Worm (Caenorhabditis elegans): ENCODE measurements around the gene ttr-19.

DNA sequence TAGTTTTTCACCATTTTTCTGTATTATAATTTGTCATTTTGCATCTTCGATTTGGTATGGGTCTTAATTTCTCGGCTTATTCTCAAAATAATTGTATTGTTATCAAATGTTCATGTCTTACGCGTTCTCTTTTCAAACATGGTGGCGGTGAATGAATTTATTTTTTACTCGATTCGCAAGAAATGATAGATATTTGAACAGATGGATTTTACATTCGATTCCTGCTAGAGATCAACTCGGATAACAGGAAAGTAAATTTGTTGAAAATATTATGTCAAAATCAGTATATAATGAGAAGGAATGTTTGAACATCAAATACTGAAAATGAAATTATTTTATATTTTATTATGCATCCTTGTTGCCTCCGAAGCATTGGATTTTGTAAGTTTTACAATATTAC, 44.2 kb downstream of the ttr-19 start, which contains the start of gene ZK856.4:
- TF ChIP-seq nhr-237 (tag; optimal IDR thresholded peaks at IDR 0.05) (no peak), ces-1 (GFP tag; optimal IDR thresholded peaks at IDR 0.05) (no peak), spr-3 (GFP tag; optimal IDR thresholded peaks at IDR 0.05) (no peak)

Data from whole organism, L4 larva.